Worm (Caenorhabditis elegans) whole organism, young adult: ENCODE data around the gene sax-2.

Experiments used
- F49E8.2 ChIP-seq: sonication (generic microtip); optimal IDR thresholded peaks from 3 replicates; lab custom pipeline; 2017; ENCODE audit warnings: missing genetic modification characterization, mild to moderate bottlenecking, missing compliant biosample characterization, antibody characterized with exemption, moderate library complexity; ENCODE audit not compliant: insufficient read depth
- F57A8.1 ChIP-seq: fragments of 200-800 bp; sonication (Bioruptor generic); optimal IDR thresholded peaks from 2 replicates; lab custom pipeline; 2018; ENCODE audit warnings: mild to moderate bottlenecking, missing genetic modification characterization, moderate library complexity, missing compliant biosample characterization
- K12H6.12 ChIP-seq: fragments of 200-800 bp; sonication (Bioruptor generic); optimal IDR thresholded peaks from 2 replicates; lab custom pipeline; 2018; ENCODE audit warnings: mild to moderate bottlenecking, missing genetic modification characterization, missing compliant biosample characterization
- T26A5.8 ChIP-seq: sonication (generic microtip); optimal IDR thresholded peaks from 2 replicates; lab custom pipeline; 2016; ENCODE audit warnings: missing genetic modification characterization, missing compliant biosample characterization
- Y53G8AR.9 ChIP-seq: fragments of 200-800 bp; sonication (Bioruptor generic); conservative IDR thresholded peaks from 2 replicates; pipeline ENCODE4 v1.3.6; 2022; ENCODE audit warnings: missing genetic modification reagents, missing genetic modification characterization, missing compliant biosample characterization
- Y56A3A.18 ChIP-seq: fragments of 200-800 bp; sonication (Bioruptor generic); IDR thresholded peaks from 2 replicates; pipeline ENCODE4 v1.3.6; 2022; ENCODE audit warnings: missing genetic modification reagents, missing genetic modification characterization, missing compliant biosample characterization
- Y79H2A.3 ChIP-seq: fragments of 200-800 bp; sonication (Bioruptor generic); conservative IDR thresholded peaks from 2 replicates; pipeline ENCODE4 v1.3.6; 2022; ENCODE audit warnings: missing genetic modification reagents, missing genetic modification characterization, missing compliant biosample characterization
- ZK185.1 ChIP-seq: sonication (generic microtip); optimal IDR thresholded peaks from 2 replicates; lab custom pipeline; 2016; ENCODE audit warnings: mild to moderate bottlenecking, missing genetic modification characterization, missing compliant biosample characterization; ENCODE audit not compliant: poor library complexity, severe bottlenecking
- aptf-3 ChIP-seq: fragments of 200-800 bp; sonication (Bioruptor generic); IDR thresholded peaks from 2 replicates; pipeline ENCODE4 v1.3.6; 2022; ENCODE audit warnings: missing genetic modification characterization, missing compliant biosample characterization
- atf-7 ChIP-seq: sonication (generic microtip); optimal IDR thresholded peaks from 2 replicates; lab custom pipeline; 2017; ENCODE audit warnings: mild to moderate bottlenecking, missing genetic modification characterization, missing compliant biosample characterization
- attf-5 ChIP-seq: fragments of 200-800 bp; sonication (Bioruptor generic); optimal IDR thresholded peaks from 2 replicates; lab custom pipeline; 2018; ENCODE audit warnings: mild to moderate bottlenecking, missing genetic modification characterization, missing compliant biosample characterization
- cebp-1 ChIP-seq, 2 experiments: fragments of 200-800 bp in 1 of 2; sonication (Bioruptor generic) in 1 of 2; sonication (generic microtip) in 1 of 2; IDR thresholded peaks in 1 of 2; optimal IDR thresholded peaks in 1 of 2; 2 replicates each; pipeline versions ENCODE4 v1.3.6 to Lab custom; 2017 to 2022; ENCODE audit warnings: missing compliant biosample characterization in 2 of 2, missing genetic modification characterization in 2 of 2, mild to moderate bottlenecking in 1 of 2, missing genetic modification reagents in 1 of 2, moderate library complexity in 1 of 2
- efl-1 ChIP-seq: fragments of 150-350 bp; optimal IDR thresholded peaks from 2 replicates; lab custom pipeline; 2014; ENCODE audit warnings: missing biosample characterization, missing genetic modification reagents, missing genetic modification characterization
- fkh-3 ChIP-seq: sonication (generic microtip); optimal IDR thresholded peaks from 2 replicates; lab custom pipeline; 2016; ENCODE audit warnings: mild to moderate bottlenecking, missing genetic modification characterization, missing compliant biosample characterization
- hmg-1.2 ChIP-seq: fragments of 200-800 bp; sonication (Bioruptor generic); IDR thresholded peaks from 2 replicates; pipeline ENCODE4 v1.3.6; 2022; ENCODE audit warnings: missing genetic modification reagents, missing genetic modification characterization, missing compliant biosample characterization
- hrde-1 ChIP-seq: sonication (generic microtip); optimal IDR thresholded peaks from 2 replicates; lab custom pipeline; 2016; ENCODE audit warnings: missing genetic modification characterization, mild to moderate bottlenecking, missing compliant biosample characterization, moderate library complexity, missing genotype, missing genetic modification reagents, borderline replicate concordance
- lin-54 ChIP-seq: fragments of 200-800 bp; sonication (Bioruptor generic); optimal IDR thresholded peaks from 2 replicates; lab custom pipeline; 2018; ENCODE audit warnings: mild to moderate bottlenecking, missing genetic modification characterization, missing compliant biosample characterization
- lsl-1 ChIP-seq: fragments of 200-800 bp; sonication (Bioruptor generic); optimal IDR thresholded peaks from 2 replicates; lab custom pipeline; 2018; ENCODE audit warnings: mild to moderate bottlenecking, missing genetic modification characterization, moderate library complexity, missing compliant biosample characterization
- madf-3 ChIP-seq: fragments of 200-800 bp; sonication (Bioruptor generic); IDR thresholded peaks from 2 replicates; pipeline ENCODE4 v1.3.6; 2022; ENCODE audit warnings: missing genetic modification reagents, missing genetic modification characterization, missing compliant biosample characterization
- mel-28 ChIP-seq: sonication (generic microtip); optimal IDR thresholded peaks from 2 replicates; lab custom pipeline; 2016; ENCODE audit warnings: borderline replicate concordance, mild to moderate bottlenecking, missing genetic modification characterization, missing compliant biosample characterization
- nhr-120 ChIP-seq: fragments of 200-800 bp; sonication (Bioruptor generic); IDR thresholded peaks from 2 replicates; pipeline ENCODE4 v1.3.6; 2022; ENCODE audit warnings: missing genetic modification characterization, missing compliant biosample characterization
- nhr-90 ChIP-seq: sonication (generic microtip); optimal IDR thresholded peaks from 2 replicates; lab custom pipeline; 2016; ENCODE audit warnings: missing genotype, mild to moderate bottlenecking, missing genetic modification characterization, missing compliant biosample characterization
- repo-1 ChIP-seq: sonication (generic microtip); optimal IDR thresholded peaks from 2 replicates; lab custom pipeline; 2017; ENCODE audit warnings: mild to moderate bottlenecking, missing genetic modification characterization, missing compliant biosample characterization
- sdz-38 ChIP-seq: sonication (generic microtip); optimal IDR thresholded peaks from 2 replicates; lab custom pipeline; 2016; ENCODE audit warnings: missing genotype, missing genetic modification characterization, missing compliant biosample characterization
- sea-2 ChIP-seq: fragments of 200-800 bp; sonication (Bioruptor generic); IDR thresholded peaks from 2 replicates; pipeline ENCODE4 v1.3.6; 2022; ENCODE audit warnings: missing genetic modification characterization, missing compliant biosample characterization
- snpc-1.3 ChIP-seq: sonication (generic microtip); optimal IDR thresholded peaks from 2 replicates; lab custom pipeline; 2017; ENCODE audit warnings: missing genetic modification characterization, mild to moderate bottlenecking, missing compliant biosample characterization, antibody characterized with exemption, moderate library complexity, missing genotype, missing genetic modification reagents; ENCODE audit not compliant: insufficient read depth
- snpc-4 ChIP-seq, 5 experiments: fragments of 150-350 bp in 1 of 5; sonication (generic microtip) in 4 of 5; optimal IDR thresholded peaks; 2 replicates each; lab custom pipeline; 2014 to 2018; ENCODE audit warnings: missing genetic modification characterization in 5 of 5, missing biosample characterization in 3 of 5, antibody characterized with exemption in 2 of 5, mild to moderate bottlenecking in 2 of 5, missing compliant biosample characterization in 2 of 5, missing genotype in 2 of 5, moderate library complexity in 2 of 5, missing genetic modification reagents in 1 of 5
- unc-62 ChIP-seq: fragments of 150-350 bp; optimal IDR thresholded peaks from 2 replicates; lab custom pipeline; 2014; ENCODE audit warnings: missing biosample characterization, missing genetic modification reagents, missing genetic modification characterization
- zim-3 ChIP-seq: sonication (generic microtip); optimal IDR thresholded peaks from 2 replicates; lab custom pipeline; 2017; ENCODE audit warnings: mild to moderate bottlenecking, missing genetic modification characterization, moderate library complexity, missing compliant biosample characterization
- ztf-25 ChIP-seq: fragments of 200-800 bp; sonication (Bioruptor generic); IDR thresholded peaks from 2 replicates; pipeline ENCODE4 v1.3.6; 2022; ENCODE audit warnings: missing genetic modification reagents, missing genetic modification characterization, missing compliant biosample characterization
- ztf-28 ChIP-seq: fragments of 200-800 bp; sonication (Bioruptor generic); IDR thresholded peaks from 2 replicates; pipeline ENCODE4 v1.3.6; 2022; ENCODE audit warnings: missing genetic modification reagents, missing genetic modification characterization, missing compliant biosample characterization

Gene sax-2

ce11 chrIII:5150980-5151379 is 41.5 kb downstream of the sax-2 start:
- TF ChIP-seq hmg-1.2 (GFP tag; lab: Robert Waterston, UW), result no peak
- peak; percentile 4 for TF ChIP-seq unc-62 (GFP tag; lab: Kevin White, UChicago)

ce11 chrIII:5153137-5153536 is 43.6 kb downstream of the sax-2 start, which contains the start of the genes rbm-42 and grwd-1:
Gene rbm-42, minus strand, starts transcription at chrIII:5153229.
Gene grwd-1, plus strand, starts transcription at chrIII:5153464.
- TF ChIP-seq attf-5 (GFP tag; lab: Kevin White, UChicago), result peak; percentile 42
- TF ChIP-seq lsl-1, result no peak
- peak; percentile 58 for TF ChIP-seq snpc-4 (GFP tag; optimal IDR thresholded peaks at IDR 0.05; lab: Kevin White, UChicago)
- no peak for TF ChIP-seq snpc-4 (tag; optimal IDR thresholded peaks at IDR 0.05; lab: Kevin White, UChicago)
- TF ChIP-seq, all 124 proteins: peak for 2

- TF ChIP-seq nhr-90 (tag; lab: Kevin White, UChicago) (no peak), lsl-1 (peak; percentile 2), aptf-3 (GFP tag; lab: Robert Waterston, UW) (no peak), Y53G8AR.9 (GFP tag; lab: Robert Waterston, UW) (peak; percentile 54; the same call in 1 of the 2 replicates), ztf-25 (GFP tag; lab: Robert Waterston, UW) (no peak), F49E8.2 (tag; lab: Kevin White, UChicago) (peak; percentile 57), atf-7 (tag; lab: Kevin White, UChicago) (no peak), repo-1 (no peak), ZK185.1 (tag; lab: Kevin White, UChicago) (no peak), Y79H2A.3 (GFP tag; lab: Robert Waterston, UW) (0 out of 2 replicates have a peak, but pooled peaks have one; percentile 31), sea-2 (no peak), snpc-1.3 (tag; lab: Kevin White, UChicago) (no peak), Y56A3A.18 (GFP tag; lab: Robert Waterston, UW) (0 out of 2 replicates have a peak, but pooled peaks have one; percentile 41), fkh-3 (tag; lab: Kevin White, UChicago) (no peak), sdz-38 (tag; lab: Kevin White, UChicago) (no peak), F57A8.1 (GFP tag; lab: Kevin White, UChicago) (no peak)
Observed at ce11 chrIII:5155393-5155792, 45.9 kb downstream of the sax-2 start.

ce11 chrIII:5158674-5159073 is 49.2 kb downstream of the sax-2 start, which contains the start of gene oxy-4:
Gene oxy-4, minus strand, starts transcription at chrIII:5158774.
- TF ChIP-seq ztf-28 (GFP tag; lab: Robert Waterston, UW), result no peak
- no peak for TF ChIP-seq lsl-1
- TF ChIP-seq madf-3 (GFP tag; lab: Robert Waterston, UW), result no peak
- no peak for TF ChIP-seq efl-1 (GFP tag; lab: Kevin White, UChicago)
- no peak for TF ChIP-seq zim-3 (tag; lab: Kevin White, UChicago)
- no peak for TF ChIP-seq nhr-120 (GFP tag; lab: Robert Waterston, UW)
- TF ChIP-seq K12H6.12 (tag; lab: Kevin White, UChicago), result no peak
- TF ChIP-seq mel-28, result no peak
- no peak for TF ChIP-seq atf-7 (tag; lab: Kevin White, UChicago)
- no peak for TF ChIP-seq T26A5.8 (tag; lab: Kevin White, UChicago)
- TF ChIP-seq nhr-90 (tag; lab: Kevin White, UChicago), result no peak
- no peak for TF ChIP-seq cebp-1 (GFP tag; IDR thresholded peaks at IDR 0.05; lab: Robert Waterston, UW)
- no peak for TF ChIP-seq cebp-1 (tag; optimal IDR thresholded peaks at IDR 0.05; lab: Kevin White, UChicago)

- TF ChIP-seq lin-54 (GFP tag; lab: Kevin White, UChicago) (no peak), hrde-1 (tag; lab: Kevin White, UChicago) (peak; percentile 14)
Observed at ce11 chrIII:5159505-5159904, 50.0 kb downstream of the sax-2 start, which contains the start of gene T10F2.5. Gene T10F2.5, minus strand, starts transcription at chrIII:5159605.
